Worm (Caenorhabditis elegans) whole organism, L2 larva: ENCODE measurements around the gene flp-16.

Experiments used
- alr-1 ChIP-seq: fragments of 150-350 bp; optimal IDR thresholded peaks from 2 replicates; lab custom pipeline; 2014; ENCODE audit warnings: missing biosample characterization, missing genetic modification characterization
- ama-1 ChIP-seq: fragments of 150-350 bp; optimal IDR thresholded peaks from 2 replicates; lab custom pipeline; 2018; ENCODE audit warnings: inconsistent platforms
- blmp-1 ChIP-seq: sonication (generic microtip); optimal IDR thresholded peaks from 2 replicates; lab custom pipeline; 2017; ENCODE audit warnings: missing genetic modification characterization, mild to moderate bottlenecking, missing compliant biosample characterization, antibody characterized with exemption, moderate library complexity; ENCODE audit not compliant: insufficient read depth
- egl-27 ChIP-seq: sonication (generic microtip); optimal IDR thresholded peaks from 3 replicates; lab custom pipeline; 2017; ENCODE audit warnings: missing biosample characterization, missing genetic modification reagents, missing genetic modification characterization
- skn-1 ChIP-seq: sonication (generic microtip); optimal IDR thresholded peaks from 2 replicates; lab custom pipeline; 2017; ENCODE audit warnings: missing biosample characterization, missing genetic modification characterization
- snpc-4 ChIP-seq: fragments of 150-350 bp; optimal IDR thresholded peaks from 2 replicates; lab custom pipeline; 2014; ENCODE audit warnings: missing biosample characterization, missing genetic modification characterization
- unc-39 ChIP-seq: fragments of 150-350 bp; optimal IDR thresholded peaks from 2 replicates; lab custom pipeline; 2014; ENCODE audit warnings: missing biosample characterization, missing genetic modification characterization
- zag-1 ChIP-seq: fragments of 150-350 bp; optimal IDR thresholded peaks from 2 replicates; lab custom pipeline; 2014; ENCODE audit warnings: missing biosample characterization, missing genetic modification characterization

- no peak for TF ChIP-seq unc-39 (tag; lab: Kevin White, UChicago)
- no peak for TF ChIP-seq zag-1
- no peak for TF ChIP-seq ama-1 (lab: Kevin White, UChicago)
- no peak for TF ChIP-seq snpc-4 (tag; lab: Kevin White, UChicago)
- TF ChIP-seq blmp-1 (tag; lab: Kevin White, UChicago), result no peak
- TF ChIP-seq alr-1 (tag; lab: Kevin White, UChicago), result no peak
- no peak for TF ChIP-seq skn-1 (tag; lab: Kevin White, UChicago)
- TF ChIP-seq egl-27 (tag; lab: Kevin White, UChicago), result no peak
Measured at ce11 chrII:13233712-13234111, 1.4 kb upstream of the flp-16 start.
